Worm (Caenorhabditis elegans): ENCODE results near the gene F07C3.3.

DNA sequence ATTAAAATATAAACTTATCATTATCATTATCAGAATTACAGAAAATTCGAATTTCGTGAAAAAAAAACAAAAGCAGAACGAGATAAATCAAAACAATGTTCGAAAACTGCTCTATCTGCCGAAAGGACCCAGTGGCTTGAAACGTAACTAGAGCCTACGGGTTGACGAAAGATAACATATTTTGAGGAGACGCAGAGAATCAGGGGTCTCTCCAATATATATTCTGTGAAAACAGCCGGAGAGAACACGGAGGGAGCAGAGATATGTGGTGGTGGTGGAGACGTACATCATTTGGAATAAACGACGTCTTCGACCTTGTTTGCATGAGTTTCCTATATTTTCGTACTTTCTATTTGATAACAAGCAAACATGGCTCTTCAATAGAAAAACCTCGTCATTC is 23.3 kb downstream of the F07C3.3 start:
- TF ChIP-seq drap-1 (GFP tag; optimal IDR thresholded peaks at IDR 0.05) = no peak
- no peak for TF ChIP-seq nhr-76 (tag; optimal IDR thresholded peaks at IDR 0.05)
- TF ChIP-seq ceh-39 (tag; optimal IDR thresholded peaks at IDR 0.05) = no peak
- no peak for TF ChIP-seq lin-32 (GFP tag; optimal IDR thresholded peaks at IDR 0.05)
- TF ChIP-seq blmp-1 (tag; optimal IDR thresholded peaks at IDR 0.05) = no peak
